Worm (Caenorhabditis elegans): ENCODE results near the gene C03H5.7.

C03H5.7 gene

ce11 chrII:341282-341681 lies 38.8 kb upstream of the C03H5.7 start:
- TF ChIP-seq nhr-237 (tag; optimal IDR thresholded peaks at IDR 0.05) = no peak
- TF ChIP-seq nhr-6 (tag; optimal IDR thresholded peaks at IDR 0.05) = no peak
- no peak for TF ChIP-seq nhr-21 (tag; optimal IDR thresholded peaks at IDR 0.05)
- TF ChIP-seq nhr-129 (tag; optimal IDR thresholded peaks at IDR 0.05) = no peak
- no peak for TF ChIP-seq Y55F3AM.14 (GFP tag; optimal IDR thresholded peaks at IDR 0.05)
- TF ChIP-seq lsy-2 (tag; optimal IDR thresholded peaks at IDR 0.05) = no peak
- no peak for TF ChIP-seq crh-2 (tag; optimal IDR thresholded peaks at IDR 0.05)
- no peak for TF ChIP-seq elt-3 (tag; optimal IDR thresholded peaks at IDR 0.05)
- no peak for TF ChIP-seq nhr-10 (tag; optimal IDR thresholded peaks at IDR 0.05)
- no peak for TF ChIP-seq dmd-4 (tag; optimal IDR thresholded peaks at IDR 0.05)
- TF ChIP-seq mdl-1 (tag; optimal IDR thresholded peaks at IDR 0.05) = no peak
- TF ChIP-seq ceh-16 (tag; optimal IDR thresholded peaks at IDR 0.05) = no peak
- TF ChIP-seq nhr-25 (tag; optimal IDR thresholded peaks at IDR 0.05) = no peak
- no peak for TF ChIP-seq gmeb-1 (tag; optimal IDR thresholded peaks at IDR 0.05)
- TF ChIP-seq sem-4 (tag; optimal IDR thresholded peaks at IDR 0.05) = no peak
- no peak for TF ChIP-seq nhr-23 (tag; optimal IDR thresholded peaks at IDR 0.05)

DNA sequence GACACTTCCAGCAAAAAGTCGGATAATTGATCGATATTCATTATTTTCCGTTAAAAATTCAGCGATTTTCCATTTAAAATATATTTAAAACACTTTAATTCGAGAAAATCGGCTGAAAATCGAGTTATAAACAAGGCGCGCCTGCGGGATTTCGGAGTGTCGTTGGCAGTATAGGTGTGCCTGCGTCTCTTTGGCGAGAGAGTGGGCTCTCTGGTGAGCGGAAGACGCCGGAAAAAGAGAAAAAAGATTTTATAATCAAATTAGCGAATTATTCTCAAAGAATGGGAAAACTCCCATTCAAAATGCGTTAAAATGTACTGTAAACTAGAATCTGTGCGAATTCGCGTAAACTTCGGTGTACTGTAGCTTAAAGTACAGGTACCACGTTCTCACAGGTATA lies 32.3 kb upstream of the C03H5.7 start, which contains the start of gene D1069.3:
Gene D1069.3, minus strand, starts transcription at position 158 of the 400 bp plus-strand sequence.
- TF ChIP-seq crh-2 (tag; optimal IDR thresholded peaks at IDR 0.05) = peak; percentile 36
- no peak for TF ChIP-seq fos-1 (tag; optimal IDR thresholded peaks at IDR 0.05)
- TF ChIP-seq lin-13 (GFP tag; optimal IDR thresholded peaks at IDR 0.05) = peak; percentile 6
- TF ChIP-seq ceh-82 (tag; optimal IDR thresholded peaks at IDR 0.05) = no peak
- peak; percentile 50 for TF ChIP-seq gmeb-1 (tag; optimal IDR thresholded peaks at IDR 0.05)
- no peak for TF ChIP-seq ama-1 (optimal IDR thresholded peaks at IDR 0.05)
- TF ChIP-seq ZK546.5 (tag; optimal IDR thresholded peaks at IDR 0.05) = no peak
- TF ChIP-seq sem-4 (tag; optimal IDR thresholded peaks at IDR 0.05) = no peak
- no peak for TF ChIP-seq mdl-1 (tag; optimal IDR thresholded peaks at IDR 0.05)
- TF ChIP-seq F13H6.1 (tag; optimal IDR thresholded peaks at IDR 0.05) = peak; percentile 2
- TF ChIP-seq unc-55 (GFP tag; optimal IDR thresholded peaks at IDR 0.05) = peak; percentile 58
- peak; percentile 49 for TF ChIP-seq C34F6.9 (tag; optimal IDR thresholded peaks at IDR 0.05)
- TF ChIP-seq lsy-2 (tag; optimal IDR thresholded peaks at IDR 0.05) = peak; percentile 29 to 59
- no peak for TF ChIP-seq ztf-1 (GFP tag; conservative IDR thresholded peaks at IDR 0.05)
- TF ChIP-seq lin-11 (tag; optimal IDR thresholded peaks at IDR 0.05) = peak; percentile 34
- no peak for TF ChIP-seq aly-2 (tag; optimal IDR thresholded peaks at IDR 0.05)
- TF ChIP-seq nhr-129 (tag; optimal IDR thresholded peaks at IDR 0.05) = no peak
- TF ChIP-seq nhr-11 (tag; optimal IDR thresholded peaks at IDR 0.05) = no peak

- TF ChIP-seq aly-2 (tag; optimal IDR thresholded peaks at IDR 0.05) (no peak), zag-1 (tag; optimal IDR thresholded peaks at IDR 0.05) (no peak), ztf-11 (tag; optimal IDR thresholded peaks at IDR 0.05) (no peak), unc-39 (tag; optimal IDR thresholded peaks at IDR 0.05) (no peak), dmd-4 (tag; optimal IDR thresholded peaks at IDR 0.05) (no peak), mab-5 (tag; optimal IDR thresholded peaks at IDR 0.05) (no peak), egl-27 (tag; optimal IDR thresholded peaks at IDR 0.05) (no peak), nhr-11 (tag; optimal IDR thresholded peaks at IDR 0.05) (no peak), nhr-129 (tag; optimal IDR thresholded peaks at IDR 0.05) (no peak), nhr-77 (tag; optimal IDR thresholded peaks at IDR 0.05) (no peak), ceh-82 (tag; optimal IDR thresholded peaks at IDR 0.05) (no peak), elt-3 (tag; optimal IDR thresholded peaks at IDR 0.05) (no peak), nhr-12 (tag; optimal IDR thresholded peaks at IDR 0.05) (no peak), lsy-2 (tag; optimal IDR thresholded peaks at IDR 0.05) (no peak), ztf-4 (tag; optimal IDR thresholded peaks at IDR 0.05) (no peak), nhr-23 (tag; optimal IDR thresholded peaks at IDR 0.05) (no peak)
Observed at ce11 chrII:349749-350148, 30.3 kb upstream of the C03H5.7 start.

DNA sequence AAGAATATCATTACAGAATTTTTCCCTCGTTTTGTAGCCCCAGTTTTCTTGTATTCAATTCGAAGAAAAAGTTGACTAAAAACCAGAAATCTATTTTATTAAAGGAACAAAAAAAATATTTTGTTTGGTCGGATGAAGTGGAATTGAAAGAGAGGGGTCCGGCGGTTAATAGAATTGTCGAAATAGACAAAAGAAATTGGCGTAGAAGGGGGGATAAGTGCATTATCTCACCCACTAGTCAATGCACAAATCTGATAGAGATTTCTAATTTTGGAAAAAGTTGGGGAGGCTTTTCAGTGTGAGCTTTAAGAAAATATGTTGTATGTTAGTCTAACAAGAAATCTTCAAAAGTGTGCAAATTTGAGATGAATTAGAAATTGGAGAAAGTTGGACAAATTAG lies 25.5 kb upstream of the C03H5.7 start:
- no peak for TF ChIP-seq elt-1 (tag; optimal IDR thresholded peaks at IDR 0.05)
- TF ChIP-seq nhr-10 (tag; optimal IDR thresholded peaks at IDR 0.05) = no peak
- TF ChIP-seq mdl-1 (tag; optimal IDR thresholded peaks at IDR 0.05) = no peak
- no peak for TF ChIP-seq nhr-237 (tag; optimal IDR thresholded peaks at IDR 0.05)
- TF ChIP-seq sem-4 (tag; optimal IDR thresholded peaks at IDR 0.05) = no peak
- no peak for TF ChIP-seq skn-1 (tag; optimal IDR thresholded peaks at IDR 0.05)
